Worm (Caenorhabditis elegans) whole organism, early embryonic: ENCODE data around the gene C52B9.4.

Source experiments
- ama-1 ChIP-seq: fragments of 150-350 bp; optimal IDR thresholded peaks from 2 replicates; lab custom pipeline; 2014
- hmbx-1 ChIP-seq: sonication (generic microtip); optimal IDR thresholded peaks from 2 replicates; lab custom pipeline; 2016; ENCODE audit warnings: mild to moderate bottlenecking, missing genetic modification characterization, missing compliant biosample characterization
- pes-1 ChIP-seq: fragments of 200-800 bp; sonication (Bioruptor generic); IDR thresholded peaks from 2 replicates; pipeline ENCODE4 v1.3.6; 2022; ENCODE audit warnings: missing genetic modification reagents, missing genetic modification characterization, missing compliant biosample characterization
- tbx-37 ChIP-seq: fragments of 200-800 bp; sonication (Bioruptor generic); conservative IDR thresholded peaks from 2 replicates; pipeline ENCODE4 v1.3.6; 2022; ENCODE audit warnings: missing genetic modification reagents, missing genetic modification characterization, missing compliant biosample characterization

ce11 chrX:4306861-4307260 is 46.4 kb downstream of the C52B9.4 start, which contains the start of gene pqn-15:
- TF ChIP-seq hmbx-1 (tag; lab: Kevin White, UChicago) = no peak
- TF ChIP-seq pes-1 = no peak
- no peak for TF ChIP-seq ama-1 (lab: Kevin White, UChicago)
- no peak for TF ChIP-seq tbx-37 (GFP tag; lab: Robert Waterston, UW)
